Worm (Caenorhabditis elegans): ENCODE measurements around the gene aakg-5.

The aakg-5 gene

ce11 chrII:9984866-9985336 is 10.0 kb upstream of the aakg-5 start (continued):
- TF ChIP-seq ceh-82 (tag; optimal IDR thresholded peaks at IDR 0.05): no peak
- TF ChIP-seq nhr-237 (tag; optimal IDR thresholded peaks at IDR 0.05): no peak
- TF ChIP-seq nhr-10 (tag; optimal IDR thresholded peaks at IDR 0.05): no peak
- no peak for TF ChIP-seq aly-2 (tag; optimal IDR thresholded peaks at IDR 0.05)
- TF ChIP-seq ama-1 (optimal IDR thresholded peaks at IDR 0.05): no peak
- peak; percentile 31 for TF ChIP-seq ztf-4 (tag; optimal IDR thresholded peaks at IDR 0.05)
- TF ChIP-seq sem-4 (tag; optimal IDR thresholded peaks at IDR 0.05): peak; percentile 87
- no peak for TF ChIP-seq ztf-11 (tag; optimal IDR thresholded peaks at IDR 0.05)
- no peak for TF ChIP-seq nhr-21 (tag; optimal IDR thresholded peaks at IDR 0.05)
- no peak for TF ChIP-seq R02D3.7 (tag; optimal IDR thresholded peaks at IDR 0.05)
- no peak for TF ChIP-seq lin-11 (tag; optimal IDR thresholded peaks at IDR 0.05)
- no peak for TF ChIP-seq elt-1 (tag; optimal IDR thresholded peaks at IDR 0.05)
- TF ChIP-seq nhr-12 (tag; optimal IDR thresholded peaks at IDR 0.05): no peak
- TF ChIP-seq lin-39 (tag; optimal IDR thresholded peaks at IDR 0.05): peak; percentile 73
- TF ChIP-seq lsy-2 (tag; optimal IDR thresholded peaks at IDR 0.05): peak; percentile 18 to 72
- peak; percentile 9 for TF ChIP-seq snpc-4 (tag; optimal IDR thresholded peaks at IDR 0.05)
- no peak for TF ChIP-seq peb-1 (tag; optimal IDR thresholded peaks at IDR 0.05)
- TF ChIP-seq elt-3 (tag; optimal IDR thresholded peaks at IDR 0.05): no peak
- no peak for TF ChIP-seq ZK546.5 (tag; optimal IDR thresholded peaks at IDR 0.05)
- TF ChIP-seq Y55F3AM.14 (GFP tag; optimal IDR thresholded peaks at IDR 0.05): peak; percentile 66

ce11 chrII:9982437-9982836 is 7.5 kb upstream of the aakg-5 start:
- no peak for TF ChIP-seq gmeb-1 (tag; optimal IDR thresholded peaks at IDR 0.05)
- TF ChIP-seq skn-1 (tag; optimal IDR thresholded peaks at IDR 0.05): no peak
- no peak for TF ChIP-seq mbf-1 (tag; optimal IDR thresholded peaks at IDR 0.05)
- no peak for TF ChIP-seq blmp-1 (tag; optimal IDR thresholded peaks at IDR 0.05; ENCODE audit: insufficient read depth)
- no peak for TF ChIP-seq unc-39 (tag; optimal IDR thresholded peaks at IDR 0.05)

ce11 chrII:9981760-9982159 is 6.8 kb upstream of the aakg-5 start, which contains the start of gene sdz-38:
Gene sdz-38, minus strand, starts transcription at chrII:9981860.
- TF ChIP-seq unc-39 (tag; optimal IDR thresholded peaks at IDR 0.05) (no peak), sma-3 (GFP tag; optimal IDR thresholded peaks at IDR 0.05) (no peak), alr-1 (tag; optimal IDR thresholded peaks at IDR 0.05) (no peak), zag-1 (tag; optimal IDR thresholded peaks at IDR 0.05) (no peak), ztf-4 (tag; optimal IDR thresholded peaks at IDR 0.05) (no peak), nhr-21 (tag; optimal IDR thresholded peaks at IDR 0.05) (no peak), ceh-16 (tag; optimal IDR thresholded peaks at IDR 0.05) (no peak), nhr-25 (tag; optimal IDR thresholded peaks at IDR 0.05) (no peak), nhr-10 (tag; optimal IDR thresholded peaks at IDR 0.05) (no peak), lin-13 (GFP tag; optimal IDR thresholded peaks at IDR 0.05) (no peak), mab-5 (tag; optimal IDR thresholded peaks at IDR 0.05) (no peak), nhr-77 (tag; optimal IDR thresholded peaks at IDR 0.05) (no peak), unc-55 (GFP tag; optimal IDR thresholded peaks at IDR 0.05) (no peak), ZK546.5 (tag; optimal IDR thresholded peaks at IDR 0.05) (no peak), sem-4 (tag; optimal IDR thresholded peaks at IDR 0.05) (no peak), sma-9 (GFP tag; optimal IDR thresholded peaks at IDR 0.05) (no peak), sma-9 (tag; optimal IDR thresholded peaks at IDR 0.05) (no peak), nhr-23 (tag; optimal IDR thresholded peaks at IDR 0.05) (no peak), lsy-2 (tag; optimal IDR thresholded peaks at IDR 0.05) (no peak), C34F6.9 (tag; optimal IDR thresholded peaks at IDR 0.05) (no peak)

- TF ChIP-seq ceh-82 (tag; optimal IDR thresholded peaks at IDR 0.05) (no peak), nhr-237 (tag; optimal IDR thresholded peaks at IDR 0.05) (no peak), mab-5 (tag; optimal IDR thresholded peaks at IDR 0.05) (no peak), nhr-11 (tag; optimal IDR thresholded peaks at IDR 0.05) (no peak), zag-1 (tag; optimal IDR thresholded peaks at IDR 0.05) (no peak), skn-1 (tag; optimal IDR thresholded peaks at IDR 0.05) (no peak), lin-13 (GFP tag; optimal IDR thresholded peaks at IDR 0.05) (no peak), ztf-4 (tag; optimal IDR thresholded peaks at IDR 0.05) (no peak), ceh-16 (tag; optimal IDR thresholded peaks at IDR 0.05) (no peak), ztf-11 (tag; optimal IDR thresholded peaks at IDR 0.05) (no peak)
Observed at ce11 chrII:9980077-9980631, 5.2 kb upstream of the aakg-5 start, which contains the start of gene ZK892.6. Gene ZK892.6, minus strand, starts transcription at chrII:9980127.

Data from whole organism, L2 larva.